Worm (Caenorhabditis elegans) whole organism, L2 larva: ENCODE results near the gene gldi-6.

Experiments used
- C34F6.9 ChIP-seq: fragments of 150-350 bp; optimal IDR thresholded peaks from 2 replicates; lab custom pipeline; 2014; ENCODE audit warnings: missing biosample characterization, missing genetic modification characterization
- alr-1 ChIP-seq: fragments of 150-350 bp; optimal IDR thresholded peaks from 2 replicates; lab custom pipeline; 2014; ENCODE audit warnings: missing biosample characterization, missing genetic modification characterization
- crh-2 ChIP-seq: sonication (generic microtip); optimal IDR thresholded peaks from 2 replicates; lab custom pipeline; 2017; ENCODE audit warnings: missing biosample characterization, missing genetic modification characterization
- dmd-4 ChIP-seq: sonication (generic microtip); optimal IDR thresholded peaks from 2 replicates; lab custom pipeline; 2017; ENCODE audit warnings: missing biosample characterization, missing genetic modification characterization
- egl-27 ChIP-seq: sonication (generic microtip); optimal IDR thresholded peaks from 3 replicates; lab custom pipeline; 2017; ENCODE audit warnings: missing biosample characterization, missing genetic modification reagents, missing genetic modification characterization
- elt-3 ChIP-seq: sonication (generic microtip); optimal IDR thresholded peaks from 2 replicates; lab custom pipeline; 2017; ENCODE audit warnings: missing biosample characterization, missing genetic modification characterization
- lin-11 ChIP-seq: fragments of 150-350 bp; sonication (generic microtip); optimal IDR thresholded peaks from 2 replicates; lab custom pipeline; 2014; ENCODE audit warnings: missing biosample characterization, missing genetic modification characterization, inconsistent platforms, mixed read lengths
- mbf-1 ChIP-seq: sonication (generic microtip); optimal IDR thresholded peaks from 2 replicates; lab custom pipeline; 2017; ENCODE audit warnings: missing biosample characterization, missing genetic modification characterization
- nhr-12 ChIP-seq: fragments of 150-350 bp; optimal IDR thresholded peaks from 2 replicates; lab custom pipeline; 2014; ENCODE audit warnings: missing biosample characterization, missing genetic modification characterization
- nhr-25 ChIP-seq: fragments of 150-350 bp; sonication (generic microtip); optimal IDR thresholded peaks from 3 replicates; lab custom pipeline; 2014; ENCODE audit warnings: missing biosample characterization, missing genetic modification characterization
- nhr-77 ChIP-seq: fragments of 150-350 bp; optimal IDR thresholded peaks from 2 replicates; lab custom pipeline; 2014; ENCODE audit warnings: missing biosample characterization, missing genetic modification characterization
- sem-4 ChIP-seq: fragments of 150-350 bp; optimal IDR thresholded peaks from 2 replicates; lab custom pipeline; 2014; ENCODE audit warnings: missing biosample characterization, missing genetic modification reagents, missing genetic modification characterization
- unc-39 ChIP-seq: fragments of 150-350 bp; optimal IDR thresholded peaks from 2 replicates; lab custom pipeline; 2014; ENCODE audit warnings: missing biosample characterization, missing genetic modification characterization

DNA sequence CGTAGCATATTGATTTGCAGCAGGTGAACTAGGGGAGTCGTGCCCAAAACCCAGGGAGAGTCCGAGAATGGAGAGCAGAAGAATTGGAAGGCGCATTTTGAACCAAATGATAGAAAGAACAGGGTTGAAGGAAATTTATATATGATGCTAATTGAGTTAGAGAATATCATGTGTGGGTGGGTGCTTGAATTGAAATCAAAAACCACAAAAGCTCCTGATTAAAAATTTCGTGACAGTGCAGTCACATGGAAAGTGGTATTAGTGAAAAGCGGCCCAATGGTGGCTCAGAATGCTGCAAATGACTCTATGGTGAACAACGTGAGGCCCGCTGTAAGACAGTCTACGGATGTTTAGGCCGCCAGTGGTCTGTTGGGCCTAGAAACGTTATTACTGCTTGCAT is 14.8 kb downstream of the gldi-6 start, which contains the start of gene C16C8.8:
- TF ChIP-seq dmd-4 (tag; lab: Kevin White, UChicago), result no peak
- TF ChIP-seq mbf-1 (tag; lab: Kevin White, UChicago), result no peak
- no peak for TF ChIP-seq egl-27 (tag; lab: Kevin White, UChicago)
- no peak for TF ChIP-seq crh-2
- no peak for TF ChIP-seq elt-3
- no peak for TF ChIP-seq nhr-25
- no peak for TF ChIP-seq unc-39 (tag; lab: Kevin White, UChicago)
- no peak for TF ChIP-seq alr-1 (tag; lab: Kevin White, UChicago)
- TF ChIP-seq nhr-12, result no peak
- TF ChIP-seq nhr-77 (tag; lab: Kevin White, UChicago), result no peak
- TF ChIP-seq lin-11 (tag; lab: Kevin White, UChicago), result no peak
- no peak for TF ChIP-seq C34F6.9 (tag; lab: Kevin White, UChicago)
- TF ChIP-seq sem-4 (tag; lab: Kevin White, UChicago), result no peak
